Worm (Caenorhabditis elegans) whole organism, L1 larva: ENCODE measurements around the gene C35D10.7.

Experiments used
- C04F5.9 ChIP-seq: sonication (generic microtip); optimal IDR thresholded peaks from 2 replicates; lab custom pipeline; 2016; ENCODE audit warnings: missing genetic modification characterization, missing compliant biosample characterization
- F16B12.6 ChIP-seq: fragments of 150-350 bp; optimal IDR thresholded peaks from 2 replicates; lab custom pipeline; 2014; ENCODE audit warnings: missing biosample characterization, missing genetic modification characterization
- Y116A8C.19 ChIP-seq: sonication (generic microtip); optimal IDR thresholded peaks from 2 replicates; lab custom pipeline; 2016; ENCODE audit warnings: missing compliant biosample characterization, missing genetic modification characterization, borderline replicate concordance
- aha-1 ChIP-seq: fragments of 150-350 bp; optimal IDR thresholded peaks from 2 replicates; lab custom pipeline; 2014; ENCODE audit warnings: missing biosample characterization, missing genetic modification characterization
- alr-1 ChIP-seq: fragments of 200-800 bp; sonication (Bioruptor generic); optimal IDR thresholded peaks from 2 replicates; lab custom pipeline; 2018; ENCODE audit warnings: borderline replicate concordance, mild to moderate bottlenecking, missing genetic modification characterization, missing compliant biosample characterization
- aly-2 ChIP-seq: fragments of 150-350 bp; optimal IDR thresholded peaks from 2 replicates; lab custom pipeline; 2014; ENCODE audit warnings: missing biosample characterization, missing genetic modification characterization
- ama-1 ChIP-seq: fragments of 150-350 bp; optimal IDR thresholded peaks from 2 replicates; lab custom pipeline; 2014
- blmp-1 ChIP-seq: fragments of 150-350 bp; optimal IDR thresholded peaks from 2 replicates; lab custom pipeline; 2014; ENCODE audit warnings: missing biosample characterization, missing genetic modification characterization
- ceh-63 ChIP-seq: fragments of 200-800 bp; sonication (Bioruptor generic); optimal IDR thresholded peaks from 2 replicates; lab custom pipeline; 2018; ENCODE audit warnings: mild to moderate bottlenecking, missing genetic modification characterization, missing compliant biosample characterization
- ceh-82 ChIP-seq, 3 experiments: fragments of 150-350 bp in 1 of 3; sonication (generic microtip) in 2 of 3; optimal IDR thresholded peaks; 2 replicates each; lab custom pipeline; 2014 to 2017; ENCODE audit warnings: missing biosample characterization in 3 of 3, missing genetic modification characterization in 3 of 3
- ceh-88 ChIP-seq: fragments of 200-800 bp; sonication (Bioruptor generic); IDR thresholded peaks from 2 replicates; pipeline ENCODE4 v1.3.6; 2022; ENCODE audit warnings: missing genetic modification characterization, missing compliant biosample characterization
- dpl-1 ChIP-seq, 3 experiments: fragments of 150-350 bp in 2 of 3; sonication (generic microtip) in 1 of 3; optimal IDR thresholded peaks; 2 replicates each; lab custom pipeline; 2014 to 2017; ENCODE audit warnings: missing biosample characterization in 3 of 3, missing genetic modification characterization in 3 of 3, missing genetic modification reagents in 3 of 3
- dsc-1 ChIP-seq: sonication (generic microtip); optimal IDR thresholded peaks from 2 replicates; lab custom pipeline; 2016; ENCODE audit warnings: mild to moderate bottlenecking, missing genetic modification characterization, missing compliant biosample characterization
- efl-1 ChIP-seq, 4 experiments: fragments of 150-350 bp; optimal IDR thresholded peaks in 3 of 4; peaks in 1 of 4; 1 replicate in 1 of 4; 2 replicates in 3 of 4; lab custom pipeline; 2014; ENCODE audit warnings: missing biosample characterization in 2 of 4, missing genetic modification characterization in 2 of 4, missing genetic modification reagents in 2 of 4
- elt-2 ChIP-seq: sonication (generic microtip); optimal IDR thresholded peaks from 2 replicates; lab custom pipeline; 2016; ENCODE audit warnings: missing genetic modification characterization, mild to moderate bottlenecking, inconsistent platforms, missing compliant biosample characterization, missing genetic modification reagents
- elt-3 ChIP-seq, 6 experiments: fragments of 150-350 bp in 1 of 6; sonication (generic microtip); optimal IDR thresholded peaks; 2 replicates each; lab custom pipeline; 2017 to 2018; ENCODE audit warnings: missing biosample characterization in 6 of 6, missing genetic modification characterization in 6 of 6, inconsistent platforms in 1 of 6
- fkh-10 ChIP-seq: sonication (generic microtip); optimal IDR thresholded peaks from 2 replicates; lab custom pipeline; 2017; ENCODE audit warnings: missing biosample characterization, missing genetic modification reagents, missing genetic modification characterization
- fkh-4 ChIP-seq: sonication (generic microtip); optimal IDR thresholded peaks from 2 replicates; lab custom pipeline; 2016; ENCODE audit warnings: missing compliant biosample characterization, missing genetic modification characterization, borderline replicate concordance
- fkh-8 ChIP-seq: sonication (generic microtip); optimal IDR thresholded peaks from 2 replicates; lab custom pipeline; 2016; ENCODE audit warnings: mild to moderate bottlenecking, missing genetic modification characterization, missing compliant biosample characterization
- fos-1 ChIP-seq: fragments of 150-350 bp; optimal IDR thresholded peaks from 2 replicates; lab custom pipeline; 2014; ENCODE audit warnings: missing biosample characterization, missing genetic modification characterization
- irx-1 ChIP-seq: sonication (generic microtip); optimal IDR thresholded peaks from 2 replicates; lab custom pipeline; 2016; ENCODE audit warnings: missing genetic modification characterization, missing compliant biosample characterization
- jun-1 ChIP-seq: fragments of 150-350 bp; optimal IDR thresholded peaks from 2 replicates; lab custom pipeline; 2014; ENCODE audit warnings: missing biosample characterization, missing genetic modification reagents, missing genetic modification characterization
- nhr-11 ChIP-seq: fragments of 150-350 bp; optimal IDR thresholded peaks from 2 replicates; lab custom pipeline; 2014; ENCODE audit warnings: missing biosample characterization, missing genetic modification characterization
- nhr-12 ChIP-seq: sonication (generic microtip); optimal IDR thresholded peaks from 2 replicates; lab custom pipeline; 2017; ENCODE audit warnings: missing biosample characterization, missing genetic modification characterization
- nhr-20 ChIP-seq: sonication (generic microtip); optimal IDR thresholded peaks from 2 replicates; lab custom pipeline; 2016; ENCODE audit warnings: mild to moderate bottlenecking, missing genetic modification characterization, missing compliant biosample characterization
- nhr-71 ChIP-seq: sonication (generic microtip); optimal IDR thresholded peaks from 2 replicates; lab custom pipeline; 2016; ENCODE audit warnings: mild to moderate bottlenecking, missing genetic modification characterization, moderate library complexity, missing compliant biosample characterization
- nhr-84 ChIP-seq: sonication (generic microtip); optimal IDR thresholded peaks from 2 replicates; lab custom pipeline; 2017; ENCODE audit warnings: missing biosample characterization, missing genetic modification characterization
- nhr-85 ChIP-seq: sonication (generic microtip); peaks from one replicate; lab custom pipeline; 2016; ENCODE audit warnings: missing genetic modification characterization, inconsistent platforms, missing compliant biosample characterization
- pag-3 ChIP-seq: sonication (generic microtip); optimal IDR thresholded peaks from 2 replicates; lab custom pipeline; 2017; ENCODE audit warnings: missing genetic modification characterization, mild to moderate bottlenecking, missing compliant biosample characterization, antibody characterized with exemption, borderline replicate concordance; ENCODE audit not compliant: insufficient read depth
- pqm-1 ChIP-seq: sonication (generic microtip); optimal IDR thresholded peaks from 3 replicates; lab custom pipeline; 2017; ENCODE audit warnings: missing biosample characterization, missing genetic modification characterization
- rnt-1 ChIP-seq: sonication (generic microtip); optimal IDR thresholded peaks from 2 replicates; lab custom pipeline; 2016; ENCODE audit warnings: mild to moderate bottlenecking, missing genetic modification characterization, moderate library complexity, missing compliant biosample characterization
- skn-1 ChIP-seq: fragments of 150-350 bp; optimal IDR thresholded peaks from 2 replicates; lab custom pipeline; 2014; ENCODE audit warnings: missing biosample characterization, missing genetic modification characterization
- snu-23 ChIP-seq: sonication (generic microtip); optimal IDR thresholded peaks from 2 replicates; lab custom pipeline; 2016; ENCODE audit warnings: missing genetic modification characterization, missing compliant biosample characterization
- sox-4 ChIP-seq: sonication (generic microtip); optimal IDR thresholded peaks from 2 replicates; lab custom pipeline; 2016; ENCODE audit warnings: missing genetic modification characterization, missing compliant biosample characterization
- sup-37 ChIP-seq: fragments of 200-800 bp; sonication (Bioruptor generic); optimal IDR thresholded peaks from 2 replicates; lab custom pipeline; 2018; ENCODE audit warnings: mild to moderate bottlenecking, missing genetic modification characterization, missing compliant biosample characterization
- swsn-7 ChIP-seq: sonication (generic microtip); optimal IDR thresholded peaks from 2 replicates; lab custom pipeline; 2016; ENCODE audit warnings: missing genetic modification characterization, missing compliant biosample characterization
- unc-86 ChIP-seq: sonication (generic microtip); optimal IDR thresholded peaks from 2 replicates; lab custom pipeline; 2016; ENCODE audit warnings: missing genetic modification characterization, missing compliant biosample characterization
- zag-1 ChIP-seq: fragments of 150-350 bp; optimal IDR thresholded peaks from 2 replicates; lab custom pipeline; 2014; ENCODE audit warnings: missing biosample characterization, missing genetic modification characterization

The C35D10.7 gene

ce11 chrIII:4866762-4867161 is 10.8 kb downstream of the C35D10.7 start, which contains the start of gene C35D10.17:
Gene C35D10.17 (plus strand): TSS chrIII:4867062.
- TF ChIP-seq fkh-4 (no peak), rnt-1 (tag; lab: Kevin White, UChicago) (no peak), snu-23 (GFP tag; lab: Kevin White, UChicago) (no peak), dsc-1 (tag; lab: Kevin White, UChicago) (no peak), nhr-71 (no peak), zag-1 (tag; lab: Kevin White, UChicago) (no peak), ceh-63 (no peak), elt-2 (tag; lab: Kevin White, UChicago) (no peak), fos-1 (tag; lab: Kevin White, UChicago) (no peak), F16B12.6 (tag; lab: Kevin White, UChicago) (no peak), skn-1 (no peak), nhr-11 (tag; lab: Kevin White, UChicago) (no peak), ceh-88 (no peak)
- TF ChIP-seq, all 84 proteins: peak for 0

- TF ChIP-seq snu-23 (GFP tag; lab: Kevin White, UChicago) (no peak), unc-86 (tag; lab: Kevin White, UChicago) (no peak), nhr-84 (no peak), fkh-8 (tag; lab: Kevin White, UChicago) (no peak), ceh-82 (tag; optimal IDR thresholded peaks at IDR 0.05; lab: Kevin White, UChicago) (no peak), pqm-1 (tag; lab: Kevin White, UChicago) (no peak), blmp-1 (tag; lab: Kevin White, UChicago) (no peak), fkh-10 (GFP tag; lab: Kevin White, UChicago) (no peak), sox-4 (tag; lab: Kevin White, UChicago) (no peak)
- TF ChIP-seq, all 84 proteins: peak for 0
These were observed 12.7 kb downstream of the C35D10.7 start, which contains the start of the genes msd-4 and C35D10.3 for ce11 chrIII:4868643-4869042. Gene msd-4 (minus strand): TSS chrIII:4868743. Gene C35D10.3 (plus strand): TSS chrIII:4868921.

ce11 chrIII:4870478-4870877 is 14.5 kb downstream of the C35D10.7 start, which contains the start of gene gipc-1:
Gene gipc-1 (plus strand): TSS chrIII:4870778.
- TF ChIP-seq aly-2 (tag; lab: Kevin White, UChicago) (no peak), pag-3 (tag; lab: Kevin White, UChicago) (no peak), dpl-1 (GFP tag; optimal IDR thresholded peaks at IDR 0.05; lab: Kevin White, UChicago) (no peak), nhr-12 (tag; lab: Kevin White, UChicago) (no peak), aha-1 (tag; lab: Kevin White, UChicago) (no peak), pqm-1 (tag; lab: Kevin White, UChicago) (no peak), zag-1 (tag; lab: Kevin White, UChicago) (no peak)

DNA sequence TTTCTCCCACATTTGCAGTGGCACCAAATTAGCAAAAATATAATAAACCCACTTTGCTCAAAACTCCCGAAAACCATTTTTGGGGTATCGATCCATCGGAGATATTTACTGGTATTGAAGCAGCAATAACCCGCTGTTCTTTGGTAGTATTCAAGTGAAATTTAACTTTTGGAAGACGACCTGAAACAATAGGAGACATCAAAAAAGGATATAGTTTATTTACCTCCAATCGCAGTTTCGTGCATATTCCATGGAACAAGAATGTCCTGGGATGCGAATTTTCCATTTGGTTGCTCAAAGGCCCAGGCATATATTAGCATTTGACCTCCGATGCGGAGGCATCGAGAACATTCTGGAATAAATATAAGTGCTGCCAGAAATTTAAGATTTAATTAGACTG is 17.4 kb downstream of the C35D10.7 start:
- TF ChIP-seq jun-1 (tag; lab: Kevin White, UChicago) (no peak), skn-1 (no peak), nhr-20 (no peak), nhr-11 (tag; lab: Kevin White, UChicago) (no peak), unc-86 (tag; lab: Kevin White, UChicago) (no peak), sup-37 (no peak), C04F5.9 (tag; lab: Kevin White, UChicago) (no peak), nhr-71 (no peak), Y116A8C.19 (no peak), nhr-85 (tag; lab: Kevin White, UChicago) (no peak), elt-3 (tag; optimal IDR thresholded peaks at IDR 0.05; lab: Kevin White, UChicago) (no peak), swsn-7 (tag; lab: Kevin White, UChicago) (no peak), irx-1 (tag; lab: Kevin White, UChicago) (no peak), efl-1 (optimal IDR thresholded peaks at IDR 0.05; lab: Kevin White, UChicago) (no peak), efl-1 (GFP tag; optimal IDR thresholded peaks at IDR 0.05 in 1 of 2; lab: Kevin White, UChicago) (no peak), alr-1 (no peak), ama-1 (lab: Kevin White, UChicago) (no peak), ceh-82 (tag; optimal IDR thresholded peaks at IDR 0.05; lab: Kevin White, UChicago) (no peak)
